Worm (Caenorhabditis elegans): ENCODE results near the gene B0238.9.

B0238.9 gene

ce11 chrV:5303389-5303788, 25.5 kb upstream of the B0238.9 start, which contains the start of gene ncx-2:
ncx-2 (plus strand) TSS chrV:5303689.
- no peak for TF ChIP-seq tlf-1 (GFP tag; optimal IDR thresholded peaks at IDR 0.05)
- no peak for TF ChIP-seq egrh-3 (GFP tag; IDR thresholded peaks at IDR 0.05)
- TF ChIP-seq mel-28 (tag; optimal IDR thresholded peaks at IDR 0.05; ENCODE audit: borderline replicate concordance), result no peak
- TF ChIP-seq ceh-100 (GFP tag; IDR thresholded peaks at IDR 0.05), result no peak
- TF ChIP-seq ama-1 (optimal IDR thresholded peaks at IDR 0.05), result no peak
- no peak for TF ChIP-seq ama-1 (GFP tag; optimal IDR thresholded peaks at IDR 0.05)
- no peak for TF ChIP-seq lin-35 (GFP tag; optimal IDR thresholded peaks at IDR 0.05)
- TF ChIP-seq ets-4 (GFP tag; optimal IDR thresholded peaks at IDR 0.05), result no peak
- no peak for TF ChIP-seq ceh-58 (GFP tag; IDR thresholded peaks at IDR 0.05)
- TF ChIP-seq lin-40 (tag; optimal IDR thresholded peaks at IDR 0.05), result no peak
- no peak for TF ChIP-seq dpff-1 (tag; optimal IDR thresholded peaks at IDR 0.05)
- no peak for TF ChIP-seq nfya-1 (tag; optimal IDR thresholded peaks at IDR 0.05; ENCODE audit: borderline replicate concordance, insufficient read depth)
- TF ChIP-seq ccch-3 (GFP tag; optimal IDR thresholded peaks at IDR 0.05), result no peak
- TF ChIP-seq madf-10 (tag; optimal IDR thresholded peaks at IDR 0.05), result no peak
- TF ChIP-seq pha-4 (tag; optimal IDR thresholded peaks at IDR 0.05), result no peak
- no peak for TF ChIP-seq lir-1 (GFP tag; conservative IDR thresholded peaks at IDR 0.05)
- no peak for TF ChIP-seq ekl-4 (GFP tag; IDR thresholded peaks at IDR 0.05)
- TF ChIP-seq F49E8.2 (tag; optimal IDR thresholded peaks at IDR 0.05; ENCODE audit: insufficient read depth), result no peak
- TF ChIP-seq tbx-9 (tag; optimal IDR thresholded peaks at IDR 0.05; ENCODE audit: borderline replicate concordance), result no peak

ce11 chrV:5301226-5301625, 23.3 kb upstream of the B0238.9 start:
- TF ChIP-seq nhr-179 (tag; optimal IDR thresholded peaks at IDR 0.05) (no peak), nfyb-1 (GFP tag; IDR thresholded peaks at IDR 0.05) (no peak), F55B11.4 (tag; optimal IDR thresholded peaks at IDR 0.05; ENCODE audit: borderline replicate concordance, insufficient read depth) (no peak), pbrm-1 (GFP tag; IDR thresholded peaks at IDR 0.05) (no peak), attf-6 (GFP tag; IDR thresholded peaks at IDR 0.05) (no peak), B0336.3 (GFP tag; IDR thresholded peaks at IDR 0.05) (no peak), madf-8 (GFP tag; conservative IDR thresholded peaks at IDR 0.05) (no peak), Y56A3A.18 (GFP tag; IDR thresholded peaks at IDR 0.05) (no peak), ztf-3 (GFP tag; optimal IDR thresholded peaks at IDR 0.05) (no peak)

ce11 chrV:5297740-5298139, 19.8 kb upstream of the B0238.9 start:
- no peak for TF ChIP-seq ceh-79 (tag; optimal IDR thresholded peaks at IDR 0.05)
- TF ChIP-seq Y56A3A.18 (GFP tag; IDR thresholded peaks at IDR 0.05), result no peak
- TF ChIP-seq ZK185.1 (tag; optimal IDR thresholded peaks at IDR 0.05; ENCODE audit: poor library complexity, severe bottlenecking), result no peak
- TF ChIP-seq aptf-3 (GFP tag; IDR thresholded peaks at IDR 0.05), result no peak
- no peak for TF ChIP-seq ceh-91 (GFP tag; IDR thresholded peaks at IDR 0.05)
- no peak for TF ChIP-seq bed-2 (GFP tag; IDR thresholded peaks at IDR 0.05)
- TF ChIP-seq athp-1 (tag; optimal IDR thresholded peaks at IDR 0.05), result no peak
- TF ChIP-seq aptf-2 (GFP tag; conservative IDR thresholded peaks at IDR 0.05), result no peak
- no peak for TF ChIP-seq hmg-20 (GFP tag; IDR thresholded peaks at IDR 0.05)
- TF ChIP-seq nhr-80 (tag; optimal IDR thresholded peaks at IDR 0.05), result no peak
- TF ChIP-seq madf-3 (GFP tag; IDR thresholded peaks at IDR 0.05), result no peak
- no peak for TF ChIP-seq nhr-179 (tag; optimal IDR thresholded peaks at IDR 0.05)
- TF ChIP-seq tlf-1 (GFP tag; optimal IDR thresholded peaks at IDR 0.05), result no peak
- no peak for TF ChIP-seq ceh-100 (GFP tag; IDR thresholded peaks at IDR 0.05)
- no peak for TF ChIP-seq lsl-1 (GFP tag; optimal IDR thresholded peaks at IDR 0.05)
- TF ChIP-seq dpff-1 (tag; optimal IDR thresholded peaks at IDR 0.05), result no peak
